Worm (Caenorhabditis elegans) whole organism, young adult: Measurements from ENCODE around the gene ptr-24.

Source experiments
- D2030.7 ChIP-seq: fragments of 200-800 bp; sonication (Bioruptor generic); IDR thresholded peaks from 2 replicates; pipeline ENCODE4 v1.3.6; 2022; ENCODE audit warnings: missing genetic modification reagents, missing genetic modification characterization, missing compliant biosample characterization
- F22D6.2 ChIP-seq: sonication (generic microtip); optimal IDR thresholded peaks from 2 replicates; lab custom pipeline; 2016; ENCODE audit warnings: mild to moderate bottlenecking, missing genetic modification characterization, missing compliant biosample characterization
- F52B5.7 ChIP-seq: sonication (generic microtip); optimal IDR thresholded peaks from 2 replicates; lab custom pipeline; 2016; ENCODE audit warnings: mild to moderate bottlenecking, missing genetic modification characterization, missing compliant biosample characterization
- K11D2.4 ChIP-seq: fragments of 200-800 bp; sonication (Bioruptor generic); IDR thresholded peaks from 2 replicates; pipeline ENCODE4 v1.3.6; 2022; ENCODE audit warnings: missing genetic modification reagents, missing genetic modification characterization, missing compliant biosample characterization
- K12H6.12 ChIP-seq: fragments of 200-800 bp; sonication (Bioruptor generic); optimal IDR thresholded peaks from 2 replicates; lab custom pipeline; 2018; ENCODE audit warnings: mild to moderate bottlenecking, missing genetic modification characterization, missing compliant biosample characterization
- Y79H2A.3 ChIP-seq: fragments of 200-800 bp; sonication (Bioruptor generic); conservative IDR thresholded peaks from 2 replicates; pipeline ENCODE4 v1.3.6; 2022; ENCODE audit warnings: missing genetic modification reagents, missing genetic modification characterization, missing compliant biosample characterization
- ama-1 ChIP-seq, 3 experiments: fragments of 150-350 bp in 1 of 3; sonication (generic microtip) in 2 of 3; optimal IDR thresholded peaks; 2 replicates each; lab custom pipeline; 2014 to 2018; ENCODE audit warnings: missing biosample characterization in 2 of 3, missing genetic modification characterization in 2 of 3, missing genetic modification reagents in 2 of 3
- egl-44 ChIP-seq: fragments of 200-800 bp; sonication (Bioruptor generic); IDR thresholded peaks from 2 replicates; pipeline ENCODE4 v1.3.6; 2022; ENCODE audit warnings: missing genetic modification reagents, missing genetic modification characterization, missing compliant biosample characterization
- gei-17 ChIP-seq: fragments of 200-800 bp; sonication (Bioruptor generic); optimal IDR thresholded peaks from 2 replicates; lab custom pipeline; 2018; ENCODE audit warnings: mild to moderate bottlenecking, missing genetic modification characterization, missing compliant biosample characterization
- pha-4 ChIP-seq: fragments of 150-350 bp; sonication (generic microtip); optimal IDR thresholded peaks from 2 replicates; lab custom pipeline; 2014; ENCODE audit warnings: missing biosample characterization, missing genetic modification reagents, missing genetic modification characterization
- rec-8 ChIP-seq, 2 experiments: sonication (generic microtip); optimal IDR thresholded peaks; 2 replicates each; lab custom pipeline; 2016; ENCODE audit warnings: mild to moderate bottlenecking in 2 of 2, missing genetic modification characterization in 2 of 2, missing genetic modification reagents in 2 of 2, missing genotype in 2 of 2, missing biosample characterization in 1 of 2, missing compliant biosample characterization in 1 of 2, moderate library complexity in 1 of 2
- unc-62 ChIP-seq: fragments of 150-350 bp; optimal IDR thresholded peaks from 2 replicates; lab custom pipeline; 2014; ENCODE audit warnings: missing biosample characterization, missing genetic modification reagents, missing genetic modification characterization

ce11 chrX:13339029-13339626 lies 1.3 kb downstream of the ptr-24 start:
- TF ChIP-seq egl-44 (GFP tag; lab: Robert Waterston, UW) (no peak), Y79H2A.3 (GFP tag; lab: Robert Waterston, UW) (no peak), F52B5.7 (no peak), gei-17 (GFP tag; lab: Kevin White, UChicago) (no peak), K11D2.4 (GFP tag; lab: Robert Waterston, UW) (no peak), pha-4 (no peak), rec-8 (tag; optimal IDR thresholded peaks at IDR 0.05; lab: Kevin White, UChicago) (no peak), unc-62 (GFP tag; lab: Kevin White, UChicago) (no peak), ama-1 (optimal IDR thresholded peaks at IDR 0.05; lab: Kevin White, UChicago) (no peak), ama-1 (GFP tag; optimal IDR thresholded peaks at IDR 0.05; lab: Kevin White, UChicago) (no peak), D2030.7 (no peak), K12H6.12 (tag; lab: Kevin White, UChicago) (no peak), F22D6.2 (tag; lab: Kevin White, UChicago) (no peak)
